Fruit fly (Drosophila melanogaster) whole organism, prepupa: Measurements from ENCODE around the gene CG9166.
"Not testable (repeated sequence)": the region's sequence is repeated elsewhere in the genome, so short reads cannot be mapped to it uniquely, and the experiment has no call there.

Experiments
- Blimp-1 ChIP-seq: fragments of 200-800 bp; sonication (Bioruptor generic); optimal IDR thresholded peaks from 3 replicates; lab custom pipeline; 2017; ENCODE audit warnings: missing biosample characterization, missing genetic modification characterization, mild to moderate bottlenecking, moderate library complexity, missing genetic modification reagents
- CG10631 ChIP-seq: fragments of 200-800 bp; sonication (Bioruptor generic); optimal IDR thresholded peaks from 2 replicates; lab custom pipeline; 2016; ENCODE audit warnings: missing biosample characterization, missing genetic modification characterization
- CG10669 ChIP-seq: fragments of 200-800 bp; sonication (Bioruptor generic); optimal IDR thresholded peaks from 3 replicates; lab custom pipeline; 2018; ENCODE audit warnings: missing biosample characterization, mild to moderate bottlenecking, missing genetic modification characterization, moderate library complexity
- CG11294 ChIP-seq: fragments of 200-800 bp; sonication (Bioruptor generic); IDR thresholded peaks from 2 replicates; pipeline ENCODE4 v1.3.6; 2022; ENCODE audit warnings: missing biosample characterization, missing genetic modification characterization
- CG11762 ChIP-seq: fragments of 200-800 bp; sonication (Bioruptor generic); optimal IDR thresholded peaks from 3 replicates; lab custom pipeline; 2016; ENCODE audit warnings: missing biosample characterization, missing genetic modification characterization; ENCODE audit not compliant: insufficient read depth
- CG15336 ChIP-seq: fragments of 200-800 bp; sonication (Bioruptor generic); IDR thresholded peaks from 2 replicates; pipeline ENCODE4 v1.3.6; 2022; ENCODE audit warnings: missing biosample characterization, missing genetic modification characterization
- CG1621 ChIP-seq: fragments of 200-800 bp; sonication (Bioruptor generic); optimal IDR thresholded peaks from 3 replicates; lab custom pipeline; 2018; ENCODE audit warnings: missing biosample characterization, mild to moderate bottlenecking, missing genetic modification characterization
- CG3032 ChIP-seq: fragments of 200-800 bp; optimal IDR thresholded peaks from 2 replicates; lab custom pipeline; 2019; ENCODE audit warnings: missing biosample characterization, mild to moderate bottlenecking, missing genetic modification characterization, moderate library complexity
- CG31627 ChIP-seq: fragments of 200-800 bp; sonication (Bioruptor generic); optimal IDR thresholded peaks from 3 replicates; lab custom pipeline; 2016; ENCODE audit warnings: missing biosample characterization, missing genetic modification characterization
- CG4318 ChIP-seq: fragments of 200-800 bp; sonication (Bioruptor generic); optimal IDR thresholded peaks from 3 replicates; lab custom pipeline; 2017; ENCODE audit warnings: missing biosample characterization, mild to moderate bottlenecking, missing genetic modification characterization
- CG6854 ChIP-seq: fragments of 200-800 bp; sonication (Bioruptor generic); optimal IDR thresholded peaks from 2 replicates; lab custom pipeline; 2017; ENCODE audit warnings: missing biosample characterization, mild to moderate bottlenecking, missing genetic modification characterization
- CG8319 ChIP-seq: fragments of 200-800 bp; sonication (Bioruptor generic); optimal IDR thresholded peaks from 3 replicates; lab custom pipeline; 2016; ENCODE audit warnings: missing biosample characterization, missing genetic modification characterization
- CG8632 ChIP-seq: fragments of 200-800 bp; sonication (Bioruptor generic); optimal IDR thresholded peaks from 3 replicates; lab custom pipeline; 2016; ENCODE audit warnings: missing biosample characterization, missing genetic modification characterization
- Eip78C ChIP-seq: fragments of 200-800 bp; sonication (Bioruptor generic); peaks from one replicate; lab custom pipeline; 2016; ENCODE audit warnings: missing biosample characterization, missing genetic modification characterization
- Ets21C ChIP-seq: fragments of 200-800 bp; sonication (Bioruptor generic); optimal IDR thresholded peaks from 3 replicates; lab custom pipeline; 2016; ENCODE audit warnings: missing biosample characterization, missing genetic modification characterization
- Hr38 ChIP-seq: sonication (Bioruptor generic); optimal IDR thresholded peaks from 2 replicates; lab custom pipeline; 2016; ENCODE audit warnings: missing biosample characterization, missing genetic modification characterization
- Hr39 ChIP-seq: fragments of 200-800 bp; sonication (Bioruptor generic); optimal IDR thresholded peaks from 2 replicates; lab custom pipeline; 2016; ENCODE audit warnings: missing biosample characterization, missing genetic modification characterization
- Hr4 ChIP-seq: fragments of 200-800 bp; sonication (Bioruptor generic); optimal IDR thresholded peaks from 3 replicates; lab custom pipeline; 2016; ENCODE audit warnings: missing biosample characterization, missing genetic modification characterization
- Lpt ChIP-seq: fragments of 200-800 bp; sonication (Bioruptor generic); optimal IDR thresholded peaks from 3 replicates; lab custom pipeline; 2016; ENCODE audit warnings: missing biosample characterization, missing genetic modification characterization
- Met ChIP-seq: fragments of 200-800 bp; sonication (Bioruptor generic); optimal IDR thresholded peaks from 3 replicates; lab custom pipeline; 2016; ENCODE audit warnings: missing biosample characterization, missing genetic modification characterization
- OdsH ChIP-seq: fragments of 200-800 bp; sonication (Bioruptor generic); optimal IDR thresholded peaks from 3 replicates; lab custom pipeline; 2016; ENCODE audit warnings: missing biosample characterization, missing genetic modification characterization
- Smox ChIP-seq: fragments of 200-800 bp; sonication (Bioruptor generic); optimal IDR thresholded peaks from 3 replicates; lab custom pipeline; 2016; ENCODE audit warnings: missing biosample characterization, missing genetic modification characterization
- Sox14 ChIP-seq: fragments of 200-800 bp; sonication (Bioruptor generic); optimal IDR thresholded peaks from 3 replicates; lab custom pipeline; 2016; ENCODE audit warnings: missing biosample characterization, missing genetic modification characterization
- achi ChIP-seq: fragments of 200-800 bp; sonication (Bioruptor generic); optimal IDR thresholded peaks from 3 replicates; lab custom pipeline; 2016; ENCODE audit warnings: missing biosample characterization, missing genetic modification characterization
- acj6 ChIP-seq: fragments of 200-800 bp; sonication (Bioruptor generic); optimal IDR thresholded peaks from 3 replicates; lab custom pipeline; 2016; ENCODE audit warnings: missing biosample characterization, missing genetic modification characterization
- cyc ChIP-seq: fragments of 200-800 bp; sonication (Bioruptor generic); optimal IDR thresholded peaks from 3 replicates; lab custom pipeline; 2016; ENCODE audit warnings: missing biosample characterization, missing genetic modification characterization
- dsx ChIP-seq: fragments of 200-800 bp; optimal IDR thresholded peaks from 3 replicates; lab custom pipeline; 2019; ENCODE audit warnings: missing biosample characterization, mild to moderate bottlenecking, missing genetic modification characterization, moderate library complexity; ENCODE audit not compliant: poor library complexity, severe bottlenecking
- eg ChIP-seq: fragments of 200-800 bp; sonication (Bioruptor generic); IDR thresholded peaks from 3 replicates; pipeline ENCODE4 v1.3.6; 2022; ENCODE audit warnings: missing biosample characterization, missing genetic modification characterization
- esn ChIP-seq: fragments of 200-800 bp; sonication (Bioruptor generic); optimal IDR thresholded peaks from 2 replicates; lab custom pipeline; 2016; ENCODE audit warnings: missing biosample characterization, mild to moderate bottlenecking, missing genetic modification characterization, moderate library complexity
- fd59A ChIP-seq: fragments of 200-800 bp; sonication (Bioruptor generic); optimal IDR thresholded peaks from 2 replicates; lab custom pipeline; 2017; ENCODE audit warnings: missing biosample characterization, mild to moderate bottlenecking, missing genetic modification characterization, missing genetic modification reagents
- fd85E ChIP-seq: fragments of 200-800 bp; sonication (Bioruptor generic); optimal IDR thresholded peaks from 3 replicates; lab custom pipeline; 2016; ENCODE audit warnings: missing biosample characterization, missing genetic modification characterization
- fkh ChIP-seq: fragments of 200-800 bp; sonication (Bioruptor generic); optimal IDR thresholded peaks from 3 replicates; lab custom pipeline; 2017; ENCODE audit warnings: missing biosample characterization, mild to moderate bottlenecking, missing genetic modification characterization, moderate library complexity
- pdm3 ChIP-seq: fragments of 200-800 bp; sonication (Bioruptor generic); optimal IDR thresholded peaks from 3 replicates; lab custom pipeline; 2016; ENCODE audit warnings: missing biosample characterization, missing genetic modification characterization
- svp ChIP-seq: fragments of 200-800 bp; sonication (Bioruptor generic); peaks from one replicate; lab custom pipeline; 2016; ENCODE audit warnings: missing biosample characterization, missing genetic modification characterization
- topi ChIP-seq: fragments of 200-800 bp; sonication (Bioruptor generic); optimal IDR thresholded peaks from 3 replicates; lab custom pipeline; 2016; ENCODE audit warnings: missing biosample characterization, missing genetic modification characterization

CG9166 gene

dm6 chr3L:1391993-1392952, 41.4 kb downstream of the CG9166 start (continued):
- TF ChIP-seq cyc (GFP tag; lab: Kevin White, UChicago), result no peak
- TF ChIP-seq fd59A, result peak; percentile 86
- peak; percentile 74 for TF ChIP-seq Lpt (GFP tag; lab: Kevin White, UChicago)
- peak; percentile 84 for TF ChIP-seq CG10669
- TF ChIP-seq topi (GFP tag; lab: Kevin White, UChicago), result peak; percentile 19
- TF ChIP-seq fkh, result no peak
- peak; percentile 85 for TF ChIP-seq dsx
- peak; percentile 84 for TF ChIP-seq Sox14 (GFP tag; lab: Kevin White, UChicago)
- peak; percentile 81 for TF ChIP-seq acj6 (GFP tag; lab: Kevin White, UChicago)
- TF ChIP-seq achi, result peak; percentile 86
- 0 out of 2 replicates have a peak, but pooled peaks have one; percentile 25 for TF ChIP-seq CG11294
- TF ChIP-seq CG8319 (GFP tag; lab: Kevin White, UChicago), result peak; percentile 28
- TF ChIP-seq Ets21C (GFP tag; lab: Kevin White, UChicago), result no peak

dm6 chr3L:1394463-1394862, 43.5 kb downstream of the CG9166 start:
- TF ChIP-seq acj6 (GFP tag; lab: Kevin White, UChicago) (no peak), CG15336 (GFP tag; lab: Robert Waterston, UW) (no peak), Sox14 (GFP tag; lab: Kevin White, UChicago) (no peak), CG1621 (tag; lab: Kevin White, UChicago) (no peak), Met (GFP tag; lab: Kevin White, UChicago) (no peak), CG3032 (no peak), OdsH (GFP tag; lab: Kevin White, UChicago) (no peak), topi (GFP tag; lab: Kevin White, UChicago) (no peak), Hr38 (GFP tag; lab: Kevin White, UChicago) (no peak), Hr39 (no peak)
- TF ChIP-seq, all 60 proteins: peak for 0

- TF ChIP-seq Hr39; cyc (GFP tag; lab: Kevin White, UChicago); Smox: not testable (repeated sequence)
Observed at dm6 chr3L:1398286-1398685, 47.4 kb downstream of the CG9166 start, which contains the start of gene CG32320. TSS of gene CG32320 (plus strand) at chr3L:1398586.

dm6 chr3L:1401364-1401978, 50.6 kb downstream of the CG9166 start:
- TF ChIP-seq fkh (peak; percentile 39), Blimp-1 (GFP tag; lab: Kevin White, UChicago) (no peak), svp (GFP tag; lab: Kevin White, UChicago) (peak; percentile 12), pdm3 (GFP tag; lab: Kevin White, UChicago) (no peak), CG3032 (no peak), acj6 (GFP tag; lab: Kevin White, UChicago) (no peak), CG11762 (no peak), Lpt (GFP tag; lab: Kevin White, UChicago) (no peak), CG6854 (GFP tag; lab: Kevin White, UChicago) (no peak), CG10669 (no peak), Eip78C (peak; percentile 19)

- TF ChIP-seq esn (GFP tag; lab: Kevin White, UChicago), result no peak
- no peak for TF ChIP-seq CG8632
- TF ChIP-seq Hr4, result no peak
- no peak for TF ChIP-seq eg (GFP tag; lab: Robert Waterston, UW)
- TF ChIP-seq fd85E, result no peak
- TF ChIP-seq CG4318, result no peak
- TF ChIP-seq CG31627 (GFP tag; lab: Kevin White, UChicago), result no peak
- no peak for TF ChIP-seq CG10631 (GFP tag; lab: Kevin White, UChicago)
- TF ChIP-seq, all 60 proteins: peak for 0
Observed at dm6 chr3L:1402152-1402551, 51.2 kb downstream of the CG9166 start.
